Fruit fly (Drosophila melanogaster) whole organism, embryonic: ENCODE measurements around the gene CG6051.

Source experiments
- Bteb2 ChIP-seq: fragments of 200-800 bp; sonication (Bioruptor generic); optimal IDR thresholded peaks from 2 replicates; lab custom pipeline; 2016; ENCODE audit warnings: missing biosample characterization, missing genetic modification characterization
- CG10543 ChIP-seq: fragments of 200-800 bp; sonication (Bioruptor generic); optimal IDR thresholded peaks from 3 replicates; lab custom pipeline; 2017; ENCODE audit warnings: missing biosample characterization, mild to moderate bottlenecking, missing genetic modification characterization, moderate library complexity
- CG10979 ChIP-seq: fragments of 200-800 bp; sonication (Bioruptor generic); optimal IDR thresholded peaks from 2 replicates; lab custom pipeline; 2018; ENCODE audit warnings: missing biosample characterization, mild to moderate bottlenecking, missing genetic modification characterization, moderate library complexity
- CG17802 ChIP-seq: fragments of 200-800 bp; sonication (Bioruptor generic); optimal IDR thresholded peaks from 2 replicates; lab custom pipeline; 2018; ENCODE audit warnings: missing biosample characterization, mild to moderate bottlenecking, missing genetic modification characterization, moderate library complexity
- CG18262 ChIP-seq: fragments of 200-800 bp; optimal IDR thresholded peaks from 3 replicates; lab custom pipeline; 2019; ENCODE audit warnings: missing biosample characterization, mild to moderate bottlenecking, missing genetic modification characterization, moderate library complexity
- CG2712 ChIP-seq: fragments of 200-800 bp; optimal IDR thresholded peaks from 3 replicates; lab custom pipeline; 2019; ENCODE audit warnings: missing biosample characterization, mild to moderate bottlenecking, missing genetic modification characterization, moderate library complexity
- CG31441 ChIP-seq: fragments of 200-800 bp; sonication (Bioruptor generic); IDR thresholded peaks from 2 replicates; pipeline ENCODE4 v1.3.6; 2022; ENCODE audit warnings: missing biosample characterization, missing genetic modification characterization
- CG5953 ChIP-seq: fragments of 200-800 bp; sonication (Bioruptor generic); IDR thresholded peaks from 2 replicates; pipeline ENCODE4 v1.3.6; 2022; ENCODE audit warnings: missing biosample characterization, missing genetic modification characterization
- CG6175 ChIP-seq: fragments of 200-800 bp; sonication (Bioruptor generic); IDR thresholded peaks from 3 replicates; pipeline ENCODE4 v1.3.6; 2022; ENCODE audit warnings: missing biosample characterization, missing genetic modification characterization
- CG6272 ChIP-seq: fragments of 200-800 bp; sonication (Bioruptor generic); IDR thresholded peaks from 2 replicates; pipeline ENCODE4 v1.3.6; 2022; ENCODE audit warnings: missing biosample characterization, missing genetic modification characterization
- CG6654 ChIP-seq: fragments of 200-800 bp; sonication (Bioruptor generic); optimal IDR thresholded peaks from 2 replicates; lab custom pipeline; 2017; ENCODE audit warnings: missing biosample characterization, mild to moderate bottlenecking, missing genetic modification characterization
- CG7839 ChIP-seq: fragments of 200-800 bp; sonication (Bioruptor generic); optimal IDR thresholded peaks from 3 replicates; lab custom pipeline; 2018; ENCODE audit warnings: missing biosample characterization, mild to moderate bottlenecking, missing genetic modification characterization, moderate library complexity
- CTCF ChIP-seq: fragments of 200-800 bp; sonication (Bioruptor generic); optimal IDR thresholded peaks from 2 replicates; lab custom pipeline; 2017; ENCODE audit warnings: missing biosample characterization, mild to moderate bottlenecking, missing genetic modification characterization, moderate library complexity
- Deaf1 ChIP-seq: fragments of 200-800 bp; optimal IDR thresholded peaks from 3 replicates; lab custom pipeline; 2019; ENCODE audit warnings: missing biosample characterization, mild to moderate bottlenecking, missing genetic modification characterization, moderate library complexity
- Dek ChIP-seq: fragments of 200-800 bp; sonication (Bioruptor generic); optimal IDR thresholded peaks from 3 replicates; lab custom pipeline; 2019; ENCODE audit warnings: missing biosample characterization, mild to moderate bottlenecking, missing genetic modification characterization, moderate library complexity
- ERR ChIP-seq: fragments of 200-800 bp; sonication (Bioruptor generic); optimal IDR thresholded peaks from 2 replicates; lab custom pipeline; 2016; ENCODE audit warnings: missing biosample characterization, missing genetic modification characterization
- Fer2 ChIP-seq: fragments of 200-800 bp; sonication (Bioruptor generic); optimal IDR thresholded peaks from 2 replicates; lab custom pipeline; 2018; ENCODE audit warnings: missing biosample characterization, mild to moderate bottlenecking, missing genetic modification characterization, moderate library complexity
- Hmx ChIP-seq: fragments of 200-800 bp; sonication (Bioruptor generic); optimal IDR thresholded peaks from 2 replicates; lab custom pipeline; 2016; ENCODE audit warnings: missing biosample characterization, missing genetic modification characterization
- Hr51 ChIP-seq, 2 experiments: fragments of 200-800 bp; sonication (Bioruptor generic); optimal IDR thresholded peaks; 2 replicates in 1 of 2; 3 replicates in 1 of 2; lab custom pipeline; 2016 to 2018; ENCODE audit warnings: missing biosample characterization in 2 of 2, missing genetic modification characterization in 2 of 2, mild to moderate bottlenecking in 1 of 2, moderate library complexity in 1 of 2
- Hr78 ChIP-seq, 2 experiments: fragments of 200-800 bp in 1 of 2; fragments of >200 bp in 1 of 2; sonication (Bioruptor generic) in 1 of 2; optimal IDR thresholded peaks; 2 replicates each; lab custom pipeline; 2017 to 2019; ENCODE audit warnings: missing biosample characterization in 2 of 2, missing genetic modification characterization in 2 of 2, mild to moderate bottlenecking in 1 of 2, moderate library complexity in 1 of 2
- Myb ChIP-seq: fragments of 200-800 bp; sonication (Bioruptor generic); optimal IDR thresholded peaks from 2 replicates; lab custom pipeline; 2016; ENCODE audit warnings: missing biosample characterization, missing genetic modification characterization
- Xrp1 ChIP-seq: fragments of 200-800 bp; sonication (Bioruptor generic); IDR thresholded peaks from 2 replicates; pipeline ENCODE4 v1.3.6; 2022; ENCODE audit warnings: missing biosample characterization, missing genetic modification characterization
- abd-A ChIP-seq: fragments of 200-800 bp; sonication (Bioruptor generic); optimal IDR thresholded peaks from 3 replicates; lab custom pipeline; 2019; ENCODE audit warnings: missing biosample characterization, mild to moderate bottlenecking, missing genetic modification characterization, moderate library complexity
- caup ChIP-seq: fragments of 200-800 bp; sonication (Bioruptor generic); optimal IDR thresholded peaks from 3 replicates; lab custom pipeline; 2017; ENCODE audit warnings: missing biosample characterization, mild to moderate bottlenecking, missing genetic modification characterization, moderate library complexity; ENCODE audit not compliant: severe bottlenecking
- crc ChIP-seq: fragments of 200-800 bp; sonication (Bioruptor generic); optimal IDR thresholded peaks from 2 replicates; lab custom pipeline; 2016; ENCODE audit warnings: missing biosample characterization, missing genetic modification characterization
- crol ChIP-seq: fragments of 200-800 bp; sonication (Bioruptor generic); IDR thresholded peaks from 2 replicates; pipeline ENCODE4 v1.3.6; 2022; ENCODE audit warnings: missing biosample characterization, missing genetic modification characterization
- dmrt11E ChIP-seq: fragments of 200-800 bp; sonication (Bioruptor generic); optimal IDR thresholded peaks from 3 replicates; lab custom pipeline; 2018; ENCODE audit warnings: missing biosample characterization, mild to moderate bottlenecking, missing genetic modification characterization, moderate library complexity
- dysf ChIP-seq: fragments of 200-800 bp; sonication (Bioruptor generic); IDR thresholded peaks from 3 replicates; pipeline ENCODE4 v1.3.6; 2022; ENCODE audit warnings: missing biosample characterization, missing genetic modification characterization
- emc ChIP-seq: fragments of 200-800 bp; sonication (Bioruptor generic); optimal IDR thresholded peaks from 2 replicates; lab custom pipeline; 2016; ENCODE audit warnings: missing biosample characterization, missing genetic modification characterization
- ewg ChIP-seq: fragments of 200-800 bp; sonication (Bioruptor generic); optimal IDR thresholded peaks from 3 replicates; lab custom pipeline; 2017; ENCODE audit warnings: mild to moderate bottlenecking, missing biosample characterization, missing genetic modification reagents, missing genetic modification characterization
- gce ChIP-seq: fragments of 200-800 bp; sonication (Bioruptor generic); IDR thresholded peaks from 3 replicates; pipeline ENCODE4 v1.3.6; 2022; ENCODE audit warnings: missing biosample characterization, missing genetic modification characterization
- gem ChIP-seq: fragments of 200-800 bp; sonication (Bioruptor generic); optimal IDR thresholded peaks from 2 replicates; lab custom pipeline; 2019; ENCODE audit warnings: missing biosample characterization, mild to moderate bottlenecking, missing genetic modification characterization, moderate library complexity
- grau ChIP-seq: fragments of 200-800 bp; optimal IDR thresholded peaks from 3 replicates; lab custom pipeline; 2019; ENCODE audit warnings: missing biosample characterization, mild to moderate bottlenecking, missing genetic modification characterization, moderate library complexity
- hb ChIP-seq: fragments of 200-800 bp; sonication (Bioruptor generic); IDR thresholded peaks from 3 replicates; pipeline ENCODE4 v1.3.6; 2022; ENCODE audit warnings: missing biosample characterization, missing genetic modification characterization; ENCODE audit not compliant: partially characterized antibody
- ken ChIP-seq: fragments of 200-800 bp; sonication (Bioruptor generic); IDR thresholded peaks from 3 replicates; pipeline ENCODE4 v1.3.6; 2022; ENCODE audit warnings: missing biosample characterization, missing genetic modification characterization
- kni ChIP-seq: fragments of 200-800 bp; sonication (Bioruptor generic); optimal IDR thresholded peaks from 3 replicates; lab custom pipeline; 2017; ENCODE audit warnings: mild to moderate bottlenecking, missing biosample characterization, missing genetic modification reagents, missing genetic modification characterization
- knrl ChIP-seq: fragments of 200-800 bp; sonication (Bioruptor generic); IDR thresholded peaks from 3 replicates; pipeline ENCODE4 v1.3.6; 2022; ENCODE audit warnings: missing biosample characterization, missing genetic modification characterization; ENCODE audit not compliant: partially characterized antibody
- lmd ChIP-seq: fragments of 200-800 bp; sonication (Bioruptor generic); IDR thresholded peaks from 2 replicates; pipeline ENCODE4 v1.3.6; 2022; ENCODE audit warnings: missing biosample characterization, missing genetic modification characterization
- lov ChIP-seq, 2 experiments: fragments of 200-800 bp in 1 of 2; fragments of >200 bp in 1 of 2; sonication (Bioruptor generic) in 1 of 2; IDR thresholded peaks in 1 of 2; optimal IDR thresholded peaks in 1 of 2; 2 replicates in 1 of 2; 3 replicates in 1 of 2; pipeline versions ENCODE4 v1.3.6 to Lab custom; 2017 to 2022; ENCODE audit warnings: missing biosample characterization in 1 of 2, missing genetic modification characterization in 1 of 2
- nmo ChIP-seq: fragments of 200-800 bp; sonication (Bioruptor generic); optimal IDR thresholded peaks from 2 replicates; lab custom pipeline; 2018; ENCODE audit warnings: missing biosample characterization, mild to moderate bottlenecking, missing genetic modification characterization, moderate library complexity
- ranshi ChIP-seq: fragments of 200-800 bp; sonication (Bioruptor generic); IDR thresholded peaks from 2 replicates; pipeline ENCODE4 v1.3.6; 2022; ENCODE audit warnings: missing biosample characterization, missing genetic modification characterization
- sens ChIP-seq: fragments of 200-800 bp; sonication (Bioruptor generic); peaks from one replicate; lab custom pipeline; 2016; ENCODE audit warnings: missing biosample characterization, missing genetic modification characterization
- sens-2 ChIP-seq: fragments of 200-800 bp; sonication (Bioruptor generic); IDR thresholded peaks from 2 replicates; pipeline ENCODE4 v1.3.6; 2022; ENCODE audit warnings: missing biosample characterization, missing genetic modification characterization
- seq ChIP-seq: fragments of 200-800 bp; sonication (Bioruptor generic); IDR thresholded peaks from 2 replicates; pipeline ENCODE4 v1.3.6; 2022; ENCODE audit warnings: missing biosample characterization, missing genetic modification characterization
- sim ChIP-seq: fragments of 200-800 bp; sonication (Bioruptor generic); IDR thresholded peaks from 2 replicates; pipeline ENCODE4 v1.3.6; 2022; ENCODE audit warnings: missing biosample characterization, missing genetic modification characterization
- tup ChIP-seq: fragments of 200-800 bp; sonication (Bioruptor generic); optimal IDR thresholded peaks from 2 replicates; lab custom pipeline; 2016; ENCODE audit warnings: missing biosample characterization, mild to moderate bottlenecking, missing genetic modification characterization, moderate library complexity
- unc-4 ChIP-seq: fragments of 200-800 bp; sonication (Bioruptor generic); IDR thresholded peaks from 2 replicates; pipeline ENCODE4 v1.3.6; 2022; ENCODE audit warnings: missing biosample characterization, missing genetic modification characterization; ENCODE audit not compliant: partially characterized antibody
- zfh1 ChIP-seq: fragments of 200-800 bp; sonication (Bioruptor generic); IDR thresholded peaks from 3 replicates; pipeline ENCODE4 v1.3.6; 2022; ENCODE audit warnings: missing biosample characterization, missing genetic modification characterization

Gene CG6051

dm6 chr3R:27185933-27186571, 35.2 kb upstream of the CG6051 start:
- 0 out of 3 replicates have a peak, but pooled peaks have one; percentile 25 for TF ChIP-seq zfh1
- peak; percentile 17; the same call in 1 of the 2 replicates for TF ChIP-seq CG31441 (GFP tag; lab: Robert Waterston, UW)
- TF ChIP-seq seq (GFP tag; lab: Robert Waterston, UW) = no peak
- no peak for TF ChIP-seq Hr78 (GFP tag; optimal IDR thresholded peaks at IDR 0.05; lab: Kevin White, UChicago)
- TF ChIP-seq hb (GFP tag; lab: Robert Waterston, UW) = no peak
- TF ChIP-seq CG2712 (tag; lab: Kevin White, UChicago) = peak; percentile 31
- peak; percentile 85 for TF ChIP-seq grau (tag; lab: Kevin White, UChicago)
- TF ChIP-seq gce (GFP tag; lab: Robert Waterston, UW) = 0 out of 3 replicates have a peak, but pooled peaks have one; percentile 24
- TF ChIP-seq crol (GFP tag; lab: Robert Waterston, UW) = peak; percentile 80
- peak; percentile 10 for TF ChIP-seq CG18262 (tag; lab: Kevin White, UChicago)
- TF ChIP-seq Hr51 (GFP tag; optimal IDR thresholded peaks at IDR 0.05; lab: Kevin White, UChicago) = no peak
- peak; percentile 42; the same call in 1 of the 2 replicates for TF ChIP-seq ranshi (GFP tag; lab: Robert Waterston, UW)
- no peak for TF ChIP-seq sim
- TF ChIP-seq abd-A (tag; lab: Kevin White, UChicago) = no peak
- TF ChIP-seq CG7839 (tag; lab: Kevin White, UChicago) = peak; percentile 18
- no peak for TF ChIP-seq ERR (GFP tag; lab: Kevin White, UChicago)
- TF ChIP-seq nmo = peak; percentile 3
- peak; percentile 27 for TF ChIP-seq CG10979
- TF ChIP-seq unc-4 (GFP tag; lab: Robert Waterston, UW) = no peak
- no peak for TF ChIP-seq caup (GFP tag; lab: Kevin White, UChicago)
- no peak for TF ChIP-seq crc
- no peak for TF ChIP-seq CTCF (GFP tag; lab: Kevin White, UChicago)
- peak; percentile 65 for TF ChIP-seq sens (GFP tag; lab: Kevin White, UChicago)
- TF ChIP-seq Myb = no peak
- 0 out of 3 replicates have a peak, but pooled peaks have one; percentile 10 for TF ChIP-seq knrl
- TF ChIP-seq CG17802 (tag; lab: Kevin White, UChicago) = no peak
- TF ChIP-seq Fer2 (tag; lab: Kevin White, UChicago) = no peak
- TF ChIP-seq CG6654 (GFP tag; lab: Kevin White, UChicago) = no peak
- no peak for TF ChIP-seq lov (optimal IDR thresholded peaks at IDR 0.05; lab: Kevin White, UChicago)
- no peak for TF ChIP-seq lov (GFP tag; IDR thresholded peaks at IDR 0.05; lab: Robert Waterston, UW)
- no peak for TF ChIP-seq CG6272 (GFP tag; lab: Robert Waterston, UW)
- peak; percentile 32 for TF ChIP-seq gem (tag; lab: Kevin White, UChicago)
- 0 out of 2 replicates have a peak, but pooled peaks have one; percentile 24 for TF ChIP-seq lmd (GFP tag; lab: Robert Waterston, UW)
- TF ChIP-seq Bteb2 (GFP tag; lab: Kevin White, UChicago) = no peak
- no peak for TF ChIP-seq tup (GFP tag; lab: Kevin White, UChicago)
- peak; percentile 1 for TF ChIP-seq dmrt11E (tag; lab: Kevin White, UChicago)
- TF ChIP-seq emc (GFP tag; lab: Kevin White, UChicago) = no peak
- TF ChIP-seq CG6175 (GFP tag; lab: Robert Waterston, UW) = 0 out of 3 replicates have a peak, but pooled peaks have one; percentile 18
- peak; percentile 25 for TF ChIP-seq CG10543
- TF ChIP-seq Hmx (GFP tag; lab: Kevin White, UChicago) = no peak
- 0 out of 3 replicates have a peak, but pooled peaks have one; percentile 17 for TF ChIP-seq ken (GFP tag; lab: Robert Waterston, UW)
- 0 out of 2 replicates have a peak, but pooled peaks have one; percentile 24 for TF ChIP-seq sens-2 (GFP tag; lab: Robert Waterston, UW)
- TF ChIP-seq Dek = no peak
- TF ChIP-seq CG5953 (GFP tag; lab: Robert Waterston, UW) = no peak
- TF ChIP-seq Deaf1 = peak; percentile 12
- peak; percentile 13; the same call in 1 of the 3 replicates for TF ChIP-seq dysf (GFP tag; lab: Robert Waterston, UW)
- TF ChIP-seq Xrp1 = 0 out of 2 replicates have a peak, but pooled peaks have one; percentile 9
- TF ChIP-seq ewg = peak; percentile 41
- peak; percentile 27 for TF ChIP-seq kni (GFP tag; lab: Kevin White, UChicago)
